Fruit fly (Drosophila melanogaster) whole organism, wandering third instar larva: ENCODE data around the gene nst.

Experiments
- CG32264 ChIP-seq: fragments of 200-800 bp; sonication (Bioruptor generic); optimal IDR thresholded peaks from 2 replicates; lab custom pipeline; 2016; ENCODE audit warnings: missing biosample characterization, missing genetic modification characterization
- Jra ChIP-seq: sonication (Bioruptor generic); optimal IDR thresholded peaks from 2 replicates; lab custom pipeline; 2016; ENCODE audit warnings: missing biosample characterization, missing genetic modification characterization
- Myc ChIP-seq: fragments of >200 bp; optimal IDR thresholded peaks from 2 replicates; lab custom pipeline; 2017
- Sp1 ChIP-seq: fragments of 200-800 bp; sonication (Bioruptor generic); optimal IDR thresholded peaks from 3 replicates; lab custom pipeline; 2019; ENCODE audit warnings: missing biosample characterization, mild to moderate bottlenecking, missing genetic modification characterization, moderate library complexity
- br ChIP-seq: fragments of 200-800 bp; sonication (Bioruptor generic); optimal IDR thresholded peaks from 2 replicates; lab custom pipeline; 2016; ENCODE audit warnings: missing biosample characterization, missing genetic modification characterization
- dl ChIP-seq, 2 experiments: fragments of 175-275, 200-275 bp in 1 of 2; fragments of 200-275 bp in 1 of 2; sonication (Bioruptor generic); optimal IDR thresholded peaks; lab custom pipeline; 2018; ENCODE audit warnings: mild to moderate bottlenecking in 2 of 2, missing biosample characterization in 2 of 2, missing genetic modification characterization in 2 of 2, moderate library complexity in 2 of 2; ENCODE audit not compliant: partially characterized antibody in 2 of 2, insufficient read depth in 1 of 2
- dmrt93B ChIP-seq: fragments of 200-800 bp; sonication (Bioruptor generic); optimal IDR thresholded peaks from 2 replicates; lab custom pipeline; 2018; ENCODE audit warnings: missing biosample characterization, mild to moderate bottlenecking, missing genetic modification characterization
- dsf ChIP-seq: sonication (Bioruptor generic); optimal IDR thresholded peaks from 2 replicates; lab custom pipeline; 2016; ENCODE audit warnings: missing biosample characterization, missing genetic modification characterization, borderline replicate concordance
- ey ChIP-seq: fragments of 200-800 bp; sonication (Bioruptor generic); optimal IDR thresholded peaks from 2 replicates; lab custom pipeline; 2016; ENCODE audit warnings: missing biosample characterization, missing genetic modification characterization
- fru ChIP-seq: fragments of 200-800 bp; sonication (Bioruptor generic); optimal IDR thresholded peaks from 3 replicates; lab custom pipeline; 2016; ENCODE audit warnings: missing biosample characterization, mild to moderate bottlenecking, missing genetic modification characterization
- lola ChIP-seq: fragments of >200 bp; optimal IDR thresholded peaks from 2 replicates; lab custom pipeline; 2017; ENCODE audit warnings: missing biosample characterization, missing genetic modification characterization
- woc ChIP-seq: sonication (Bioruptor generic); optimal IDR thresholded peaks from 2 replicates; lab custom pipeline; 2016; ENCODE audit warnings: missing biosample characterization, mild to moderate bottlenecking, missing genetic modification characterization

- TF ChIP-seq dsf (GFP tag; lab: Kevin White, UChicago): peak; percentile 64
- peak; percentile 93 for TF ChIP-seq ey (GFP tag; lab: Kevin White, UChicago)
- TF ChIP-seq fru (GFP tag; lab: Kevin White, UChicago): peak; percentile 95
- TF ChIP-seq Myc (lab: Kevin White, UChicago): no peak
- no peak for TF ChIP-seq dl (GFP tag; optimal IDR thresholded peaks at IDR 0.05; lab: Kevin White, UChicago; ENCODE audit: insufficient read depth in 1 of 2, partially characterized antibody in 2 of 2)
- no peak for TF ChIP-seq lola (GFP tag; lab: Kevin White, UChicago)
- peak; percentile 59 for TF ChIP-seq Jra (GFP tag; lab: Kevin White, UChicago)
- peak; percentile 88 for TF ChIP-seq Sp1 (GFP tag; lab: Kevin White, UChicago)
- TF ChIP-seq br: peak; percentile 92
- peak; percentile 52 for TF ChIP-seq dmrt93B (GFP tag; lab: Kevin White, UChicago)
- peak; percentile 90 for TF ChIP-seq CG32264 (GFP tag; lab: Kevin White, UChicago)
- peak; percentile 84 for TF ChIP-seq woc (GFP tag; lab: Kevin White, UChicago)
These were observed 39.4 kb downstream of the nst start, which contains the start of gene CG10660 for dm6 chr3L:12490418-12491035.
